Worm (Caenorhabditis elegans) whole organism, L1 larva: ENCODE results near the gene F41C3.2.

Experiments used
- aly-2 ChIP-seq: fragments of 150-350 bp; optimal IDR thresholded peaks from 2 replicates; lab custom pipeline; 2014; ENCODE audit warnings: missing biosample characterization, missing genetic modification characterization
- blmp-1 ChIP-seq: fragments of 150-350 bp; optimal IDR thresholded peaks from 2 replicates; lab custom pipeline; 2014; ENCODE audit warnings: missing biosample characterization, missing genetic modification characterization
- fkh-10 ChIP-seq: sonication (generic microtip); optimal IDR thresholded peaks from 2 replicates; lab custom pipeline; 2017; ENCODE audit warnings: missing biosample characterization, missing genetic modification reagents, missing genetic modification characterization
- lin-39 ChIP-seq: fragments of 150-350 bp; optimal IDR thresholded peaks from 2 replicates; lab custom pipeline; 2014; ENCODE audit warnings: missing biosample characterization, missing genetic modification reagents, missing genetic modification characterization
- mdl-1 ChIP-seq, 2 experiments: fragments of 150-350 bp; optimal IDR thresholded peaks; 2 replicates each; lab custom pipeline; 2014 to 2017; ENCODE audit warnings: missing biosample characterization in 2 of 2, missing genetic modification characterization in 2 of 2, inconsistent platforms in 1 of 2
- nhr-11 ChIP-seq: fragments of 150-350 bp; optimal IDR thresholded peaks from 2 replicates; lab custom pipeline; 2014; ENCODE audit warnings: missing biosample characterization, missing genetic modification characterization
- nhr-71 ChIP-seq: sonication (generic microtip); optimal IDR thresholded peaks from 2 replicates; lab custom pipeline; 2016; ENCODE audit warnings: mild to moderate bottlenecking, missing genetic modification characterization, moderate library complexity, missing compliant biosample characterization
- nhr-77 ChIP-seq: fragments of 150-350 bp; optimal IDR thresholded peaks from 2 replicates; lab custom pipeline; 2014; ENCODE audit warnings: missing biosample characterization, missing genetic modification characterization
- sptf-1 ChIP-seq: fragments of 150-350 bp; optimal IDR thresholded peaks from 2 replicates; lab custom pipeline; 2014; ENCODE audit warnings: missing biosample characterization, missing genetic modification characterization
- sup-37 ChIP-seq: fragments of 200-800 bp; sonication (Bioruptor generic); optimal IDR thresholded peaks from 2 replicates; lab custom pipeline; 2018; ENCODE audit warnings: mild to moderate bottlenecking, missing genetic modification characterization, missing compliant biosample characterization
- unc-62 ChIP-seq: fragments of 150-350 bp; optimal IDR thresholded peaks from 2 replicates; lab custom pipeline; 2014; ENCODE audit warnings: missing biosample characterization, missing genetic modification reagents, missing genetic modification characterization
- vab-15 ChIP-seq: sonication (generic microtip); optimal IDR thresholded peaks from 2 replicates; lab custom pipeline; 2017; ENCODE audit warnings: missing genotype, mild to moderate bottlenecking, missing genetic modification characterization, missing compliant biosample characterization
- xbp-1 ChIP-seq: sonication (generic microtip); optimal IDR thresholded peaks from 2 replicates; lab custom pipeline; 2016; ENCODE audit warnings: missing genetic modification characterization, missing compliant biosample characterization
- ztf-11 ChIP-seq, 2 experiments: sonication (generic microtip); optimal IDR thresholded peaks; 2 replicates each; lab custom pipeline; 2016 to 2017; ENCODE audit warnings: missing genetic modification characterization in 2 of 2, missing biosample characterization in 1 of 2, missing compliant biosample characterization in 1 of 2

DNA sequence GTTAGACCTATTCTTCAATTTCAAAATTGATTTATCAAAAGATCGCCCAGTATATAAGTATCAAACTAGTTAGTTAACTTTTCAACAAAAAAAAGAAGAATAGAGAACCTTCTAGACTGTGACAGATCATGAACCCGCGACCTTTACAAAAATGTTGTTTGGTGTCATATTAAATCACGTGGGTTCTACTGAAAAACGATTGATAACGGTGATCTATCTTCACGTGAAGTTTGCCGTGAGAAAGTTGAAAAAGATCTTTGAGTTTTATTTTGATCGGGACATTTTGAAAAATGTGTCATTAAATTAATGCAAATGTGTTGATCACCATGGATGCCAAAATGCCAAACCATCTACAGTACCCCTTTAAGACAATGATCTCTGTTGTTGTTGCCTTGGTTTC lies 1.4 kb upstream of the F41C3.2 start:
- TF ChIP-seq nhr-77 (tag; lab: Kevin White, UChicago) (no peak), sup-37 (GFP tag; lab: Kevin White, UChicago) (no peak), fkh-10 (GFP tag; lab: Kevin White, UChicago) (no peak), unc-62 (GFP tag; lab: Kevin White, UChicago) (no peak), blmp-1 (tag; lab: Kevin White, UChicago) (no peak), sptf-1 (tag; lab: Kevin White, UChicago) (no peak), vab-15 (tag; lab: Kevin White, UChicago) (no peak), xbp-1 (no peak), ztf-11 (tag; optimal IDR thresholded peaks at IDR 0.05; lab: Kevin White, UChicago) (no peak), nhr-11 (no peak), lin-39 (tag; lab: Kevin White, UChicago) (no peak), aly-2 (no peak), nhr-71 (tag; lab: Kevin White, UChicago) (peak; percentile 56), mdl-1 (tag; optimal IDR thresholded peaks at IDR 0.05; lab: Kevin White, UChicago) (peak in 1 of 2 experiments; percentile 48)
